Worm (Caenorhabditis elegans) whole organism, late embryonic: ENCODE results near the gene lin-26.
A peak's percentile ranks its signal among the peaks of the same experiment; 100 is the strongest.

ENCODE experiments used
- C08G9.2 ChIP-seq: sonication (generic microtip); optimal IDR thresholded peaks from 2 replicates; lab custom pipeline; 2016; ENCODE audit warnings: mild to moderate bottlenecking, missing genetic modification characterization, moderate library complexity, missing compliant biosample characterization
- C38D4.7 ChIP-seq: fragments of 200-800 bp; sonication (Bioruptor generic); optimal IDR thresholded peaks from 2 replicates; lab custom pipeline; 2018; ENCODE audit warnings: mild to moderate bottlenecking, missing genetic modification characterization, moderate library complexity, missing compliant biosample characterization
- T23F11.4 ChIP-seq: fragments of 200-800 bp; sonication (Bioruptor generic); optimal IDR thresholded peaks from 2 replicates; lab custom pipeline; 2018; ENCODE audit warnings: mild to moderate bottlenecking, missing genetic modification characterization, missing compliant biosample characterization
- ahr-1 ChIP-seq: sonication (generic microtip); optimal IDR thresholded peaks from 2 replicates; lab custom pipeline; 2016; ENCODE audit warnings: missing genetic modification characterization, missing compliant biosample characterization
- ama-1 ChIP-seq: fragments of 150-350 bp; optimal IDR thresholded peaks from 2 replicates; lab custom pipeline; 2014
- ceh-14 ChIP-seq: sonication (generic microtip); optimal IDR thresholded peaks from 2 replicates; lab custom pipeline; 2016; ENCODE audit warnings: missing genotype, missing genetic modification characterization, missing compliant biosample characterization
- ceh-18 ChIP-seq: sonication (generic microtip); optimal IDR thresholded peaks from 2 replicates; lab custom pipeline; 2016; ENCODE audit warnings: missing genetic modification characterization, missing compliant biosample characterization
- ceh-19 ChIP-seq: fragments of 200-800 bp; sonication (Bioruptor generic); optimal IDR thresholded peaks from 2 replicates; lab custom pipeline; 2018; ENCODE audit warnings: mild to moderate bottlenecking, missing genetic modification characterization, missing compliant biosample characterization
- ceh-2 ChIP-seq: sonication (generic microtip); optimal IDR thresholded peaks from 2 replicates; lab custom pipeline; 2016; ENCODE audit warnings: missing genotype, missing genetic modification characterization, missing compliant biosample characterization
- ceh-24 ChIP-seq: sonication (generic microtip); optimal IDR thresholded peaks from 2 replicates; lab custom pipeline; 2016; ENCODE audit warnings: mild to moderate bottlenecking, missing genetic modification characterization, missing compliant biosample characterization
- ceh-30 ChIP-seq: fragments of 150-350 bp; optimal IDR thresholded peaks from 2 replicates; lab custom pipeline; 2014; ENCODE audit warnings: missing biosample characterization, missing genetic modification characterization
- ceh-31 ChIP-seq: sonication (generic microtip); optimal IDR thresholded peaks from 2 replicates; lab custom pipeline; 2016; ENCODE audit warnings: missing genetic modification characterization, missing compliant biosample characterization
- ceh-48 ChIP-seq: sonication (generic microtip); optimal IDR thresholded peaks from 2 replicates; lab custom pipeline; 2016; ENCODE audit warnings: missing genetic modification characterization, inconsistent platforms, missing compliant biosample characterization
- ceh-6 ChIP-seq: fragments of 200-800 bp; sonication (Bioruptor generic); optimal IDR thresholded peaks from 2 replicates; lab custom pipeline; 2018; ENCODE audit warnings: mild to moderate bottlenecking, missing genetic modification characterization, missing compliant biosample characterization
- elt-2 ChIP-seq: sonication (generic microtip); optimal IDR thresholded peaks from 2 replicates; lab custom pipeline; 2016; ENCODE audit warnings: missing genetic modification reagents, missing genetic modification characterization, missing compliant biosample characterization
- ets-4 ChIP-seq: sonication (generic microtip); optimal IDR thresholded peaks from 2 replicates; lab custom pipeline; 2016; ENCODE audit warnings: missing genetic modification characterization, missing compliant biosample characterization
- eyg-1 ChIP-seq: sonication (generic microtip); optimal IDR thresholded peaks from 2 replicates; lab custom pipeline; 2016; ENCODE audit warnings: missing genotype, missing genetic modification characterization, missing compliant biosample characterization
- fkh-10 ChIP-seq: fragments of 150-350 bp; optimal IDR thresholded peaks from 2 replicates; lab custom pipeline; 2014; ENCODE audit warnings: missing biosample characterization, missing genetic modification reagents, missing genetic modification characterization
- fkh-6 ChIP-seq: sonication (generic microtip); optimal IDR thresholded peaks from 2 replicates; lab custom pipeline; 2016; ENCODE audit warnings: missing genetic modification characterization, missing compliant biosample characterization
- hlh-15 ChIP-seq: sonication (generic microtip); optimal IDR thresholded peaks from 2 replicates; lab custom pipeline; 2016; ENCODE audit warnings: missing genetic modification characterization, missing compliant biosample characterization
- lim-6 ChIP-seq: sonication (generic microtip); optimal IDR thresholded peaks from 2 replicates; lab custom pipeline; 2016; ENCODE audit warnings: missing genetic modification characterization, missing compliant biosample characterization
- madf-2 ChIP-seq: sonication (generic microtip); optimal IDR thresholded peaks from 2 replicates; lab custom pipeline; 2017; ENCODE audit warnings: missing genetic modification characterization, missing compliant biosample characterization
- mec-3 ChIP-seq: sonication (generic microtip); optimal IDR thresholded peaks from 2 replicates; lab custom pipeline; 2016; ENCODE audit warnings: borderline replicate concordance, missing genetic modification characterization, missing compliant biosample characterization
- nfya-1 ChIP-seq: sonication (generic microtip); optimal IDR thresholded peaks from 2 replicates; lab custom pipeline; 2017; ENCODE audit warnings: missing genetic modification characterization, mild to moderate bottlenecking, missing compliant biosample characterization, antibody characterized with exemption, moderate library complexity
- nhr-11 ChIP-seq: fragments of 150-350 bp; optimal IDR thresholded peaks from 2 replicates; lab custom pipeline; 2014; ENCODE audit warnings: missing biosample characterization, missing genetic modification characterization
- npax-4 ChIP-seq: sonication (generic microtip); optimal IDR thresholded peaks from 2 replicates; lab custom pipeline; 2016; ENCODE audit warnings: missing genetic modification characterization, missing compliant biosample characterization
- odd-2 ChIP-seq: sonication (generic microtip); optimal IDR thresholded peaks from 2 replicates; lab custom pipeline; 2017; ENCODE audit warnings: antibody characterized with exemption, mild to moderate bottlenecking, missing genetic modification characterization, missing compliant biosample characterization
- pat-9 ChIP-seq: fragments of 200-800 bp; sonication (Bioruptor generic); optimal IDR thresholded peaks from 2 replicates; lab custom pipeline; 2018; ENCODE audit warnings: mild to moderate bottlenecking, missing genetic modification characterization, moderate library complexity, missing compliant biosample characterization
- rnt-1 ChIP-seq: sonication (generic microtip); optimal IDR thresholded peaks from 2 replicates; lab custom pipeline; 2016; ENCODE audit warnings: missing genetic modification characterization, missing compliant biosample characterization
- sdc-2 ChIP-seq: sonication (generic microtip); optimal IDR thresholded peaks from 2 replicates; lab custom pipeline; 2016; ENCODE audit warnings: missing genotype, missing genetic modification characterization, missing compliant biosample characterization
- syd-9 ChIP-seq: sonication (generic microtip); optimal IDR thresholded peaks from 2 replicates; lab custom pipeline; 2016; ENCODE audit warnings: mild to moderate bottlenecking, missing genetic modification characterization, moderate library complexity, missing compliant biosample characterization
- tbx-2 ChIP-seq: sonication (generic microtip); optimal IDR thresholded peaks from 2 replicates; lab custom pipeline; 2016; ENCODE audit warnings: missing genetic modification characterization, missing compliant biosample characterization
- unc-3 ChIP-seq, 2 experiments: fragments of 200-800 bp in 1 of 2; sonication (Bioruptor generic) in 1 of 2; sonication (generic microtip) in 1 of 2; conservative IDR thresholded peaks in 1 of 2; optimal IDR thresholded peaks in 1 of 2; 2 replicates each; pipeline versions ENCODE4 v1.3.6 to Lab custom; 2016 to 2022; ENCODE audit warnings: missing compliant biosample characterization in 2 of 2, missing genetic modification characterization in 2 of 2, missing genetic modification reagents in 1 of 2
- unc-42 ChIP-seq: sonication (generic microtip); optimal IDR thresholded peaks from 2 replicates; lab custom pipeline; 2016; ENCODE audit warnings: missing genotype, missing genetic modification characterization, missing compliant biosample characterization
- zip-5 ChIP-seq: sonication (generic microtip); optimal IDR thresholded peaks from 2 replicates; lab custom pipeline; 2016; ENCODE audit warnings: missing genetic modification characterization, missing compliant biosample characterization
- ztf-16 ChIP-seq: sonication (generic microtip); optimal IDR thresholded peaks from 2 replicates; lab custom pipeline; 2017; ENCODE audit warnings: missing genetic modification characterization, missing compliant biosample characterization

Gene lin-26

ce11 chrII:7642016-7642653 is 39.9 kb upstream of the lin-26 start (continued):
- TF ChIP-seq zip-5 = no peak
- TF ChIP-seq nhr-11 = no peak
- no peak for TF ChIP-seq C08G9.2 (tag; lab: Kevin White, UChicago)
- TF ChIP-seq mec-3 = no peak
- TF ChIP-seq sdc-2 (tag; lab: Kevin White, UChicago) = peak; percentile 23
- TF ChIP-seq ceh-30 (tag; lab: Kevin White, UChicago) = no peak
- TF ChIP-seq ceh-14 (tag; lab: Kevin White, UChicago) = no peak
- no peak for TF ChIP-seq ceh-48 (tag; lab: Kevin White, UChicago)
- no peak for TF ChIP-seq T23F11.4
- TF ChIP-seq nfya-1 (tag; lab: Kevin White, UChicago) = peak; percentile 67
- no peak for TF ChIP-seq ceh-6 (GFP tag; lab: Kevin White, UChicago)
- TF ChIP-seq tbx-2 (tag; lab: Kevin White, UChicago) = peak; percentile 57
- peak; percentile 67 for TF ChIP-seq rnt-1 (tag; lab: Kevin White, UChicago)
- peak; percentile 68 for TF ChIP-seq ceh-31
- no peak for TF ChIP-seq fkh-10 (GFP tag; lab: Kevin White, UChicago)
- TF ChIP-seq unc-42 (tag; lab: Kevin White, UChicago) = peak; percentile 79
- no peak for TF ChIP-seq eyg-1 (tag; lab: Kevin White, UChicago)
- TF ChIP-seq ahr-1 = no peak
- TF ChIP-seq ama-1 (lab: Kevin White, UChicago) = no peak
- no peak for TF ChIP-seq fkh-6 (tag; lab: Kevin White, UChicago)
- no peak for TF ChIP-seq syd-9 (tag; lab: Kevin White, UChicago)
- TF ChIP-seq lim-6 (tag; lab: Kevin White, UChicago) = no peak

- TF ChIP-seq odd-2 = no peak
These were observed 38.8 kb upstream of the lin-26 start for ce11 chrII:7643214-7643613.

- TF ChIP-seq ets-4 = no peak
- peak; percentile 16 for TF ChIP-seq ceh-18 (tag; lab: Kevin White, UChicago)
- TF ChIP-seq C38D4.7 (GFP tag; lab: Kevin White, UChicago) = no peak
- TF ChIP-seq, all 69 proteins: peak for 1
These were observed 30.8 kb upstream of the lin-26 start, which contains the start of gene pde-4 for ce11 chrII:7651171-7651570. TSS of gene pde-4 (minus strand) at chrII:7651246.

- TF ChIP-seq elt-2 (tag; lab: Kevin White, UChicago) (peak; percentile 79), ceh-18 (tag; lab: Kevin White, UChicago) (no peak)
These were observed 19.9 kb upstream of the lin-26 start, which contains the start of gene alfa-1 for ce11 chrII:7662008-7662686. TSS of gene alfa-1 (minus strand) at chrII:7662522.

ce11 chrII:7663028-7663427 is 19.0 kb upstream of the lin-26 start:
- no peak for TF ChIP-seq rnt-1 (tag; lab: Kevin White, UChicago)
- TF ChIP-seq ceh-19 = no peak
- TF ChIP-seq unc-42 (tag; lab: Kevin White, UChicago) = no peak
- TF ChIP-seq ceh-24 = no peak
- TF ChIP-seq nhr-11 = no peak
- TF ChIP-seq fkh-10 (GFP tag; lab: Kevin White, UChicago) = no peak
- TF ChIP-seq madf-2 = no peak
- no peak for TF ChIP-seq pat-9 (tag; lab: Kevin White, UChicago)
- TF ChIP-seq unc-3 (GFP tag; conservative IDR thresholded peaks at IDR 0.05; lab: Robert Waterston, UW) = no peak
- no peak for TF ChIP-seq unc-3 (tag; optimal IDR thresholded peaks at IDR 0.05; lab: Kevin White, UChicago)
- TF ChIP-seq ceh-31 = no peak
- TF ChIP-seq tbx-2 (tag; lab: Kevin White, UChicago) = no peak
- no peak for TF ChIP-seq ceh-18 (tag; lab: Kevin White, UChicago)
- no peak for TF ChIP-seq hlh-15 (tag; lab: Kevin White, UChicago)
- TF ChIP-seq ztf-16 (tag; lab: Kevin White, UChicago) = no peak
- no peak for TF ChIP-seq syd-9 (tag; lab: Kevin White, UChicago)
- no peak for TF ChIP-seq npax-4 (tag; lab: Kevin White, UChicago)
- TF ChIP-seq ceh-2 (tag; lab: Kevin White, UChicago) = no peak
- no peak for TF ChIP-seq nfya-1 (tag; lab: Kevin White, UChicago)
- TF ChIP-seq zip-5 = no peak
